Fruit fly (Drosophila melanogaster) Kc167 (cell line): ENCODE measurements around the gene Herc4.

ENCODE experiments used
- Myc ChIP-seq: fragments of >200 bp; optimal IDR thresholded peaks from 2 replicates; lab custom pipeline; 2017; ENCODE audit warnings: missing external identifiers
- Sin3A ChIP-seq: fragments of >200 bp; optimal IDR thresholded peaks from 2 replicates; lab custom pipeline; 2018; ENCODE audit warnings: missing external identifiers
- psq ChIP-seq: fragments of >200 bp; optimal IDR thresholded peaks from 2 replicates; lab custom pipeline; 2017; ENCODE audit warnings: missing external identifiers
- ttk ChIP-seq: sonication (Bioruptor generic); optimal IDR thresholded peaks from 2 replicates; lab custom pipeline; 2017; ENCODE audit warnings: missing external identifiers

dm6 chr3L:1313039-1313766, at the start of gene Herc4, which contains the start of gene sturkopf:
- no peak for TF ChIP-seq Myc (lab: Kevin White, UChicago)
- no peak for TF ChIP-seq Sin3A
- TF ChIP-seq ttk (lab: Kevin White, UChicago): no peak
- TF ChIP-seq psq: no peak
